Worm (Caenorhabditis elegans): ENCODE measurements around the gene srd-35.

The srd-35 gene

ce11 chrV:12999559-12999958 is 35.4 kb downstream of the srd-35 start, which contains the start of gene far-4:
Gene far-4, minus strand, starts transcription at chrV:12999659.
- TF ChIP-seq mdl-1 (tag; optimal IDR thresholded peaks at IDR 0.05) (no peak), spr-3 (GFP tag; optimal IDR thresholded peaks at IDR 0.05) (no peak), tag-97 (GFP tag; IDR thresholded peaks at IDR 0.05) (no peak), ztf-11 (tag; optimal IDR thresholded peaks at IDR 0.05) (no peak), gei-8 (GFP tag; optimal IDR thresholded peaks at IDR 0.05) (no peak), ZK337.2 (GFP tag; IDR thresholded peaks at IDR 0.05) (no peak), zag-1 (tag; optimal IDR thresholded peaks at IDR 0.05) (no peak), nhr-41 (GFP tag; IDR thresholded peaks at IDR 0.05) (no peak)

ce11 chrV:13000068-13000467 is 35.9 kb downstream of the srd-35 start:
- TF ChIP-seq F49E8.2 (tag; optimal IDR thresholded peaks at IDR 0.05; ENCODE audit: borderline replicate concordance) (peak; percentile 38), php-3 (GFP tag; IDR thresholded peaks at IDR 0.05) (no peak), Y48G9A.11 (GFP tag; IDR thresholded peaks at IDR 0.05) (peak; percentile 70), unc-130 (GFP tag; optimal IDR thresholded peaks at IDR 0.05) (peak; percentile 73), F44E2.7 (GFP tag; IDR thresholded peaks at IDR 0.05) (no peak), attf-4 (tag; optimal IDR thresholded peaks at IDR 0.05) (no peak)

DNA sequence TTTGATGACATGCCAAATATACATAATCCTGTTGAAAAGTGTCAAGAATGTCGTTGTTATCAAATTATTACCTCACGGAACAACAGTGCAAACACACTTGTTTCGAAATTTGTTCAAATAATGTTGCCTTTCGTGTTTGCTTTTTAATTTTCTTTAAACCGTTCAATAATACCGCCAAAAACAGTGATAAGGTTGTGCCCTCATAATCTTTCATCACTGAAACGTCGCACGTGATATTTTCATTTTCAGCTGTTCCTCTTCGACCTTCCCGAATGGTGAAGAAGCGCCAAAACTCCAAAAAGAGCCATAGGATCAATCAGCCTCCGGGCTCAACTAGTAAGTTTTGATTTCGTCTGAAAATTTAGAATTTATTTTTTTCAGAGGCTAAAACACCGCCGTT is 37.9 kb downstream of the srd-35 start, which contains the start of gene inft-2:
Gene inft-2 (plus strand): TSS at position 248 of the 400 bp plus-strand sequence.
- TF ChIP-seq ZK546.5 (tag; optimal IDR thresholded peaks at IDR 0.05): no peak
- peak; percentile 46 for TF ChIP-seq dmd-6 (GFP tag; IDR thresholded peaks at IDR 0.05)
- TF ChIP-seq hlh-11 (tag; optimal IDR thresholded peaks at IDR 0.05): peak; percentile 33
- TF ChIP-seq pqm-1 (tag; optimal IDR thresholded peaks at IDR 0.05): peak; percentile 19
- no peak for TF ChIP-seq nhr-10 (tag; optimal IDR thresholded peaks at IDR 0.05)
- no peak for TF ChIP-seq daf-16 (GFP tag; optimal IDR thresholded peaks at IDR 0.05)
- peak; percentile 69 for TF ChIP-seq daf-16 (tag; optimal IDR thresholded peaks at IDR 0.05)
- TF ChIP-seq saeg-2 (GFP tag; IDR thresholded peaks at IDR 0.05): 0 out of 2 replicates have a peak, but pooled peaks have one; percentile 30
- TF ChIP-seq nhr-77 (tag; optimal IDR thresholded peaks at IDR 0.05): peak; percentile 21
- no peak for TF ChIP-seq ctbp-1 (GFP tag; IDR thresholded peaks at IDR 0.05)
- no peak for TF ChIP-seq attf-4 (tag; optimal IDR thresholded peaks at IDR 0.05)
- TF ChIP-seq lin-1 (GFP tag; IDR thresholded peaks at IDR 0.05): 0 out of 2 replicates have a peak, but pooled peaks have one; percentile 10
- TF ChIP-seq nhr-48 (tag; optimal IDR thresholded peaks at IDR 0.05): no peak
- TF ChIP-seq nhr-28 (tag; optimal IDR thresholded peaks at IDR 0.05): peak; percentile 35
- TF ChIP-seq dve-1 (tag; optimal IDR thresholded peaks at IDR 0.05; ENCODE audit: insufficient read depth): peak; percentile 60

DNA sequence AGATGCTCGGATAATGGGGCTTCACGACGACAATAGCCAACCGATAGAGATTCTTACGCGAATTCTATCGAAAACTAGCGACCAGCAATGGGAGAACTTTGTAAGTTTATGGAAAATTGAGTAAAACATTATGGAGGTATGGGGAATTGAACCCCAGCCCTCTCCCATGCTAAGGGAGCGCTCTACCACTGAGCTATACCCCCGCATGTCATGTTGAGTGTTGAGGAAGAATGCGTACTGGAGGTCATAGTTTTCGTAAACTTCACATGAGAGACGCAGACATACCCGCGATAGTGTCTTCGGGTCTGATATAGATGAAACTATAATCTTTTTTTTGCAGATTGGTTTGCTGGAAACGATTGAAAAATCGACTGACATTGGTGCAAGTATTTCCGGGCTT is 39.2 kb downstream of the srd-35 start:
- TF ChIP-seq tra-1 (GFP tag; IDR thresholded peaks at IDR 0.05): peak; percentile 77
- peak; percentile 18 for TF ChIP-seq egl-27 (tag; optimal IDR thresholded peaks at IDR 0.05)
- peak; percentile 50 for TF ChIP-seq unc-130 (GFP tag; optimal IDR thresholded peaks at IDR 0.05)
- no peak for TF ChIP-seq tag-97 (GFP tag; IDR thresholded peaks at IDR 0.05)
- TF ChIP-seq lin-38 (GFP tag; IDR thresholded peaks at IDR 0.05): peak; percentile 84
- no peak for TF ChIP-seq ceh-82 (tag; optimal IDR thresholded peaks at IDR 0.05)
- TF ChIP-seq nhr-76 (tag; optimal IDR thresholded peaks at IDR 0.05): no peak
- TF ChIP-seq ama-1 (optimal IDR thresholded peaks at IDR 0.05): no peak
- no peak for TF ChIP-seq ceh-62 (tag; optimal IDR thresholded peaks at IDR 0.05)
- peak; percentile 69 for TF ChIP-seq Y5F2A.4 (GFP tag; optimal IDR thresholded peaks at IDR 0.05)
- no peak for TF ChIP-seq fos-1 (tag; optimal IDR thresholded peaks at IDR 0.05)
- peak; percentile 63 for TF ChIP-seq nhr-77 (tag; optimal IDR thresholded peaks at IDR 0.05)
- peak; percentile 68 for TF ChIP-seq rbr-2 (tag; optimal IDR thresholded peaks at IDR 0.05)
- TF ChIP-seq jun-1 (tag; optimal IDR thresholded peaks at IDR 0.05): no peak
- TF ChIP-seq arid-1 (GFP tag; conservative IDR thresholded peaks at IDR 0.05): peak; percentile 81
- TF ChIP-seq spr-3 (GFP tag; optimal IDR thresholded peaks at IDR 0.05): peak; percentile 86
- TF ChIP-seq attf-4 (tag; optimal IDR thresholded peaks at IDR 0.05): no peak
- peak; percentile 64 for TF ChIP-seq mxl-3 (GFP tag; optimal IDR thresholded peaks at IDR 0.05)
- no peak for TF ChIP-seq lin-39 (tag; optimal IDR thresholded peaks at IDR 0.05)
- peak; percentile 88 for TF ChIP-seq T26A8.4 (GFP tag; IDR thresholded peaks at IDR 0.05)
- TF ChIP-seq cey-2 (tag; optimal IDR thresholded peaks at IDR 0.05; ENCODE audit: borderline replicate concordance, insufficient read depth): no peak
- TF ChIP-seq gei-8 (GFP tag; optimal IDR thresholded peaks at IDR 0.05): peak; percentile 62
- peak; percentile 85 for TF ChIP-seq Y105C5A.15 (GFP tag; IDR thresholded peaks at IDR 0.05)
- TF ChIP-seq madf-9 (GFP tag; conservative IDR thresholded peaks at IDR 0.05): peak; percentile 53; the same call in 1 of the 2 replicates
- TF ChIP-seq mdl-1 (tag; optimal IDR thresholded peaks at IDR 0.05): peak in 1 of 2 experiments; percentile 68
- TF ChIP-seq aha-1 (tag): peak; percentile 42

Measured in whole organism, L4 larva.